Worm (Caenorhabditis elegans) whole organism, mixed stage, embryonic: ENCODE data around the gene C07B5.3.

Experiments used
- blmp-1 ChIP-seq: fragments of 150-350 bp; optimal IDR thresholded peaks from 2 replicates; lab custom pipeline; 2014; ENCODE audit warnings: missing biosample characterization, missing genetic modification characterization
- ces-1 ChIP-seq: fragments of 150-350 bp; optimal IDR thresholded peaks from 2 replicates; lab custom pipeline; 2014; ENCODE audit warnings: missing biosample characterization, missing genetic modification reagents, missing genetic modification characterization
- elt-1 ChIP-seq: sonication (generic microtip); optimal IDR thresholded peaks from 2 replicates; lab custom pipeline; 2017; ENCODE audit warnings: missing genetic modification characterization, mild to moderate bottlenecking, missing compliant biosample characterization, antibody characterized with exemption, moderate library complexity, borderline replicate concordance; ENCODE audit not compliant: insufficient read depth
- lsy-2 ChIP-seq: fragments of 150-350 bp; optimal IDR thresholded peaks from 2 replicates; lab custom pipeline; 2014; ENCODE audit warnings: missing biosample characterization, missing genetic modification characterization
- nhr-12 ChIP-seq: fragments of 150-350 bp; optimal IDR thresholded peaks from 2 replicates; lab custom pipeline; 2014; ENCODE audit warnings: missing biosample characterization, missing genetic modification characterization
- nhr-76 ChIP-seq: sonication (generic microtip); optimal IDR thresholded peaks from 2 replicates; lab custom pipeline; 2017; ENCODE audit warnings: missing biosample characterization, missing genetic modification characterization
- snpc-4 ChIP-seq: fragments of 150-350 bp; optimal IDR thresholded peaks from 2 replicates; lab custom pipeline; 2014; ENCODE audit warnings: missing biosample characterization, missing genetic modification characterization
- sptf-1 ChIP-seq: sonication (generic microtip); optimal IDR thresholded peaks from 2 replicates; lab custom pipeline; 2017; ENCODE audit warnings: mild to moderate bottlenecking, missing genetic modification characterization, moderate library complexity, missing compliant biosample characterization
- unc-62 ChIP-seq: fragments of 150-350 bp; optimal IDR thresholded peaks from 2 replicates; lab custom pipeline; 2014; ENCODE audit warnings: missing biosample characterization, missing genetic modification reagents, missing genetic modification characterization
- zip-8 ChIP-seq: fragments of 150-350 bp; optimal IDR thresholded peaks from 2 replicates; lab custom pipeline; 2014; ENCODE audit warnings: missing biosample characterization, missing genetic modification characterization

DNA sequence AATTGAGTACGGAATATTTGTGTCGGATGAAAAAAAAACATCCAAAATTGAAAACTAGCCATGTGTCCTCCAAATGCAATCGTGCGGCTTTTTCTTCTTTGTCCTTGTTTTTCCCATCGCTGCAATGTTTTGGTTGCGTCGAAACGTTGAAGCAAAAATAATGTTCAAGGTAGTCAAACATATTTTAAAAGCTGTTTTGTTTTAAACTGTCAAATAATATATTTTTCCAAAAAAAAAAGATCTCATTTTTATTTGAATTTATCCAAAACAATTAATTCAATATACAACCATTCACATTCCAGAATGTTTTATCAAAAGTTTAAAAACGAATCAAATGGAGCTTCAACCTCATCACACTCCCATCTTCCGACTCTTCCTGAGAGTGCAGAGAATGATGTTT is 4.3 kb downstream of the C07B5.3 start, which contains the start of gene C07B5.6:
- TF ChIP-seq ces-1 = no peak
- no peak for TF ChIP-seq sptf-1 (tag; lab: Kevin White, UChicago)
- no peak for TF ChIP-seq blmp-1 (tag; lab: Kevin White, UChicago)
- no peak for TF ChIP-seq elt-1 (tag; lab: Kevin White, UChicago)
- no peak for TF ChIP-seq nhr-76
- TF ChIP-seq zip-8 (tag; lab: Kevin White, UChicago) = no peak
- no peak for TF ChIP-seq nhr-12 (tag; lab: Kevin White, UChicago)
- no peak for TF ChIP-seq snpc-4
- no peak for TF ChIP-seq unc-62 (GFP tag; lab: Kevin White, UChicago)
- no peak for TF ChIP-seq lsy-2 (tag; lab: Kevin White, UChicago)
